Worm (Caenorhabditis elegans) whole organism, late embryonic: ENCODE results near the gene ZK1307.1.

ENCODE experiments used
- C08G9.2 ChIP-seq: sonication (generic microtip); optimal IDR thresholded peaks from 2 replicates; lab custom pipeline; 2016; ENCODE audit warnings: mild to moderate bottlenecking, missing genetic modification characterization, moderate library complexity, missing compliant biosample characterization
- C38D4.7 ChIP-seq: fragments of 200-800 bp; sonication (Bioruptor generic); optimal IDR thresholded peaks from 2 replicates; lab custom pipeline; 2018; ENCODE audit warnings: mild to moderate bottlenecking, missing genetic modification characterization, moderate library complexity, missing compliant biosample characterization
- K02D7.2 ChIP-seq: sonication (generic microtip); optimal IDR thresholded peaks from 2 replicates; lab custom pipeline; 2017; ENCODE audit warnings: mild to moderate bottlenecking, missing genetic modification characterization, missing compliant biosample characterization
- ceh-14 ChIP-seq: sonication (generic microtip); optimal IDR thresholded peaks from 2 replicates; lab custom pipeline; 2016; ENCODE audit warnings: missing genotype, missing genetic modification characterization, missing compliant biosample characterization
- ceh-18 ChIP-seq: sonication (generic microtip); optimal IDR thresholded peaks from 2 replicates; lab custom pipeline; 2016; ENCODE audit warnings: missing genetic modification characterization, missing compliant biosample characterization
- ceh-2 ChIP-seq: sonication (generic microtip); optimal IDR thresholded peaks from 2 replicates; lab custom pipeline; 2016; ENCODE audit warnings: missing genotype, missing genetic modification characterization, missing compliant biosample characterization
- ceh-24 ChIP-seq: sonication (generic microtip); optimal IDR thresholded peaks from 2 replicates; lab custom pipeline; 2016; ENCODE audit warnings: mild to moderate bottlenecking, missing genetic modification characterization, missing compliant biosample characterization
- ceh-45 ChIP-seq: fragments of 200-800 bp; sonication (Bioruptor generic); IDR thresholded peaks from 2 replicates; pipeline ENCODE4 v1.3.6; 2022; ENCODE audit warnings: missing genetic modification reagents, missing genetic modification characterization, missing compliant biosample characterization
- ceh-48 ChIP-seq: sonication (generic microtip); optimal IDR thresholded peaks from 2 replicates; lab custom pipeline; 2016; ENCODE audit warnings: missing genetic modification characterization, inconsistent platforms, missing compliant biosample characterization
- ceh-9 ChIP-seq: sonication (generic microtip); optimal IDR thresholded peaks from 2 replicates; lab custom pipeline; 2016; ENCODE audit warnings: mild to moderate bottlenecking, missing genetic modification characterization, inconsistent platforms, missing compliant biosample characterization
- che-1 ChIP-seq: sonication (generic microtip); optimal IDR thresholded peaks from 2 replicates; lab custom pipeline; 2016; ENCODE audit warnings: mild to moderate bottlenecking, missing genetic modification characterization, missing compliant biosample characterization
- dmd-4 ChIP-seq: sonication (generic microtip); optimal IDR thresholded peaks from 2 replicates; lab custom pipeline; 2016; ENCODE audit warnings: borderline replicate concordance, missing genetic modification characterization, missing compliant biosample characterization
- dve-1 ChIP-seq: sonication (generic microtip); optimal IDR thresholded peaks from 2 replicates; lab custom pipeline; 2017; ENCODE audit warnings: antibody characterized with exemption, mild to moderate bottlenecking, missing genetic modification characterization, missing compliant biosample characterization
- elt-2 ChIP-seq: sonication (generic microtip); optimal IDR thresholded peaks from 2 replicates; lab custom pipeline; 2016; ENCODE audit warnings: missing genetic modification reagents, missing genetic modification characterization, missing compliant biosample characterization
- ets-4 ChIP-seq: sonication (generic microtip); optimal IDR thresholded peaks from 2 replicates; lab custom pipeline; 2016; ENCODE audit warnings: missing genetic modification characterization, missing compliant biosample characterization
- eyg-1 ChIP-seq: sonication (generic microtip); optimal IDR thresholded peaks from 2 replicates; lab custom pipeline; 2016; ENCODE audit warnings: missing genotype, missing genetic modification characterization, missing compliant biosample characterization
- fkh-10 ChIP-seq: fragments of 150-350 bp; optimal IDR thresholded peaks from 2 replicates; lab custom pipeline; 2014; ENCODE audit warnings: missing biosample characterization, missing genetic modification reagents, missing genetic modification characterization
- fkh-6 ChIP-seq: sonication (generic microtip); optimal IDR thresholded peaks from 2 replicates; lab custom pipeline; 2016; ENCODE audit warnings: missing genetic modification characterization, missing compliant biosample characterization
- gmeb-2 ChIP-seq: sonication (generic microtip); optimal IDR thresholded peaks from 2 replicates; lab custom pipeline; 2016; ENCODE audit warnings: missing genetic modification characterization, inconsistent platforms, missing compliant biosample characterization
- hlh-13 ChIP-seq: fragments of 200-800 bp; sonication (Bioruptor generic); optimal IDR thresholded peaks from 2 replicates; lab custom pipeline; 2018; ENCODE audit warnings: mild to moderate bottlenecking, missing genetic modification characterization, missing compliant biosample characterization
- hlh-15 ChIP-seq: sonication (generic microtip); optimal IDR thresholded peaks from 2 replicates; lab custom pipeline; 2016; ENCODE audit warnings: missing genetic modification characterization, missing compliant biosample characterization
- lin-11 ChIP-seq: fragments of 200-800 bp; sonication (Bioruptor generic); optimal IDR thresholded peaks from 2 replicates; lab custom pipeline; 2018; ENCODE audit warnings: mild to moderate bottlenecking, missing genetic modification characterization, missing compliant biosample characterization
- madf-2 ChIP-seq: sonication (generic microtip); optimal IDR thresholded peaks from 2 replicates; lab custom pipeline; 2017; ENCODE audit warnings: missing genetic modification characterization, missing compliant biosample characterization
- mec-3 ChIP-seq: sonication (generic microtip); optimal IDR thresholded peaks from 2 replicates; lab custom pipeline; 2016; ENCODE audit warnings: borderline replicate concordance, missing genetic modification characterization, missing compliant biosample characterization
- nhr-11 ChIP-seq: fragments of 150-350 bp; optimal IDR thresholded peaks from 2 replicates; lab custom pipeline; 2014; ENCODE audit warnings: missing biosample characterization, missing genetic modification characterization
- npax-4 ChIP-seq: sonication (generic microtip); optimal IDR thresholded peaks from 2 replicates; lab custom pipeline; 2016; ENCODE audit warnings: missing genetic modification characterization, missing compliant biosample characterization
- pag-3 ChIP-seq: sonication (generic microtip); optimal IDR thresholded peaks from 2 replicates; lab custom pipeline; 2016; ENCODE audit warnings: missing compliant biosample characterization, missing genetic modification characterization, borderline replicate concordance
- pat-9 ChIP-seq: fragments of 200-800 bp; sonication (Bioruptor generic); optimal IDR thresholded peaks from 2 replicates; lab custom pipeline; 2018; ENCODE audit warnings: mild to moderate bottlenecking, missing genetic modification characterization, moderate library complexity, missing compliant biosample characterization
- pax-1 ChIP-seq: fragments of 150-350 bp; optimal IDR thresholded peaks from 2 replicates; lab custom pipeline; 2014; ENCODE audit warnings: missing biosample characterization, missing genetic modification characterization
- pros-1 ChIP-seq: fragments of 150-350 bp; optimal IDR thresholded peaks from 2 replicates; lab custom pipeline; 2014; ENCODE audit warnings: missing biosample characterization, missing genetic modification reagents, missing genetic modification characterization
- ref-2 ChIP-seq: sonication (generic microtip); optimal IDR thresholded peaks from 2 replicates; lab custom pipeline; 2016; ENCODE audit warnings: missing genetic modification characterization, missing compliant biosample characterization
- rnt-1 ChIP-seq: sonication (generic microtip); optimal IDR thresholded peaks from 2 replicates; lab custom pipeline; 2016; ENCODE audit warnings: missing genetic modification characterization, missing compliant biosample characterization
- syd-9 ChIP-seq: sonication (generic microtip); optimal IDR thresholded peaks from 2 replicates; lab custom pipeline; 2016; ENCODE audit warnings: mild to moderate bottlenecking, missing genetic modification characterization, moderate library complexity, missing compliant biosample characterization
- tbx-2 ChIP-seq: sonication (generic microtip); optimal IDR thresholded peaks from 2 replicates; lab custom pipeline; 2016; ENCODE audit warnings: missing genetic modification characterization, missing compliant biosample characterization
- unc-55 ChIP-seq: sonication (generic microtip); optimal IDR thresholded peaks from 2 replicates; lab custom pipeline; 2017; ENCODE audit warnings: missing biosample characterization, missing genetic modification reagents, missing genetic modification characterization
- zip-5 ChIP-seq: sonication (generic microtip); optimal IDR thresholded peaks from 2 replicates; lab custom pipeline; 2016; ENCODE audit warnings: missing genetic modification characterization, missing compliant biosample characterization

ZK1307.1 gene

ce11 chrII:9644940-9645634 is 10.3 kb downstream of the ZK1307.1 start:
- TF ChIP-seq ceh-24 (no peak), rnt-1 (tag; lab: Kevin White, UChicago) (peak; percentile 77), pax-1 (no peak), K02D7.2 (tag; lab: Kevin White, UChicago) (no peak), zip-5 (tag; lab: Kevin White, UChicago) (no peak), hlh-15 (tag; lab: Kevin White, UChicago) (no peak), che-1 (tag; lab: Kevin White, UChicago) (no peak), dmd-4 (tag; lab: Kevin White, UChicago) (no peak), elt-2 (tag; lab: Kevin White, UChicago) (peak; percentile 46), lin-11 (tag; lab: Kevin White, UChicago) (no peak), unc-55 (peak; percentile 39)

ce11 chrII:9644438-9644837 is 10.9 kb downstream of the ZK1307.1 start, which contains the start of gene fzr-1:
Gene fzr-1, minus strand, starts transcription at chrII:9644466.
- TF ChIP-seq elt-2 (tag; lab: Kevin White, UChicago) (peak; percentile 16), tbx-2 (no peak)

ce11 chrII:9636300-9636699 is 19.1 kb downstream of the ZK1307.1 start, which contains the start of gene ZK1307.7:
Gene ZK1307.7, plus strand, starts transcription at chrII:9636600.
- no peak for TF ChIP-seq mec-3 (tag; lab: Kevin White, UChicago)
- TF ChIP-seq nhr-11: no peak
- no peak for TF ChIP-seq ceh-2 (tag; lab: Kevin White, UChicago)
- TF ChIP-seq ceh-18 (tag; lab: Kevin White, UChicago): no peak
- TF ChIP-seq gmeb-2 (tag; lab: Kevin White, UChicago): no peak
- TF ChIP-seq pat-9 (tag; lab: Kevin White, UChicago): no peak
- TF ChIP-seq ets-4 (tag; lab: Kevin White, UChicago): no peak
- no peak for TF ChIP-seq madf-2
- TF ChIP-seq elt-2 (tag; lab: Kevin White, UChicago): no peak

ce11 chrII:9625930-9626329 is 29.4 kb downstream of the ZK1307.1 start:
- TF ChIP-seq fkh-10 (GFP tag; lab: Kevin White, UChicago) (no peak), ceh-45 (no peak), C08G9.2 (tag; lab: Kevin White, UChicago) (no peak), hlh-13 (GFP tag; lab: Kevin White, UChicago) (no peak), fkh-6 (tag; lab: Kevin White, UChicago) (no peak), pag-3 (tag; lab: Kevin White, UChicago) (no peak), npax-4 (no peak), pros-1 (tag; lab: Kevin White, UChicago) (no peak)

ce11 chrII:9624110-9624695 is 31.2 kb downstream of the ZK1307.1 start, which contains the start of the genes dnj-20 and ZK1307.8:
Gene dnj-20, minus strand, starts transcription at chrII:9624176.
Gene ZK1307.8, plus strand, starts transcription at chrII:9624613.
- no peak for TF ChIP-seq gmeb-2 (tag; lab: Kevin White, UChicago)
- TF ChIP-seq elt-2 (tag; lab: Kevin White, UChicago): peak; percentile 9
- no peak for TF ChIP-seq zip-5 (tag; lab: Kevin White, UChicago)

ce11 chrII:9621913-9622348 is 33.4 kb downstream of the ZK1307.1 start:
- TF ChIP-seq ets-4 (tag; lab: Kevin White, UChicago) (no peak), eyg-1 (tag; lab: Kevin White, UChicago) (no peak), npax-4 (no peak), ceh-14 (tag; lab: Kevin White, UChicago) (no peak), ceh-48 (tag; lab: Kevin White, UChicago) (no peak), gmeb-2 (tag; lab: Kevin White, UChicago) (no peak), lin-11 (tag; lab: Kevin White, UChicago) (no peak), ref-2 (tag; lab: Kevin White, UChicago) (no peak), syd-9 (tag; lab: Kevin White, UChicago) (no peak), nhr-11 (no peak), C38D4.7 (GFP tag; lab: Kevin White, UChicago) (no peak), ceh-9 (tag; lab: Kevin White, UChicago) (no peak), dve-1 (tag; lab: Kevin White, UChicago) (no peak)
